Fruit fly (Drosophila melanogaster) whole organism, adult: ENCODE data around the gene CG16978.

ENCODE experiments used
- CG33017 ChIP-seq: fragments of 200-800 bp; sonication (Bioruptor generic); optimal IDR thresholded peaks from 2 replicates; lab custom pipeline; 2018; ENCODE audit warnings: missing biosample characterization, mild to moderate bottlenecking, missing genetic modification characterization, moderate library complexity
- CG5204 ChIP-seq: fragments of 200-800 bp; sonication (Bioruptor generic); optimal IDR thresholded peaks from 2 replicates; lab custom pipeline; 2016; ENCODE audit warnings: missing biosample characterization, missing genetic modification characterization
- bab1 ChIP-seq: fragments of 200-800 bp; sonication (Bioruptor generic); optimal IDR thresholded peaks from 3 replicates; lab custom pipeline; 2019; ENCODE audit warnings: missing biosample characterization, mild to moderate bottlenecking, missing genetic modification characterization, moderate library complexity
- cic ChIP-seq: fragments of 200-800 bp; sonication (Bioruptor generic); optimal IDR thresholded peaks from 2 replicates; lab custom pipeline; 2017; ENCODE audit warnings: missing biosample characterization, mild to moderate bottlenecking, missing genetic modification characterization, moderate library complexity
- kay ChIP-seq: fragments of 200-800 bp; sonication (Bioruptor generic); peaks from one replicate; lab custom pipeline; 2016; ENCODE audit warnings: missing biosample characterization, missing genetic modification characterization, borderline replicate concordance
- ovo ChIP-seq: fragments of 200-800 bp; sonication (Bioruptor generic); optimal IDR thresholded peaks from 2 replicates; lab custom pipeline; 2016; ENCODE audit warnings: missing biosample characterization, missing genetic modification characterization

- TF ChIP-seq bab1 (no peak), CG5204 (GFP tag; lab: Kevin White, UChicago) (no peak), kay (GFP tag; lab: Kevin White, UChicago) (no peak), cic (GFP tag; lab: Kevin White, UChicago) (no peak), CG33017 (tag; lab: Kevin White, UChicago) (no peak), ovo (no peak)
These were observed 26.7 kb downstream of the CG16978 start for dm6 chr2L:13116738-13117137.
